Fruit fly (Drosophila melanogaster): ENCODE measurements around the gene CG14969.

The CG14969 gene

DNA sequence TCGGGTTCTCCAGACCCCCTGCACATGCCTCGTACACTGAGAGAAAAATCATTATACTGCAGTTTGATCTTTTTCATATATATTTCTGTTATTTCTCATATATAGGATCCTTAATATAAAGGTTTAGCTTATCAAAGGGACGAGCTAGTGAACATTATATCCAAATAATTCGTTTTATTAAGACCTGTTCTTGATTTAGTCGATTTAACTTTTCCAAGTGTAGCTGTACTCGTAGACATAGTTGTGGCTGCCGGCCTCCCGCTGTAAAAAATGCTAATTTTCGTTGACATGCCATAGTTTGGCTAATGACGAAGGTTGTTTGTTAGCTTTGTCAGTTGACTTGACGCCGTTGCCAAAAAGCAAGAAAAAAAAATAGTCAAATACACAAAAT lies 47.7 kb upstream of the CG14969 start (continued):
- TF ChIP-seq CG12769 (tag; optimal IDR thresholded peaks at IDR 0.05) (peak; percentile 92), Ravus (GFP tag; IDR thresholded peaks at IDR 0.05) (peak; percentile 53), CG12236 (GFP tag; optimal IDR thresholded peaks at IDR 0.05) (peak; percentile 70), CG2120 (GFP tag; optimal IDR thresholded peaks at IDR 0.05) (peak; percentile 88), CG14014 (GFP tag; IDR thresholded peaks at IDR 0.05) (peak; percentile 83), GATAe (GFP tag; conservative IDR thresholded peaks at IDR 0.05) (0 out of 2 replicates have a peak, but pooled peaks have one; percentile 21), CG17802 (tag; optimal IDR thresholded peaks at IDR 0.05) (peak; percentile 63), BEAF-32 (GFP tag; optimal IDR thresholded peaks at IDR 0.05) (no peak), CG34422 (GFP tag; IDR thresholded peaks at IDR 0.05) (peak; percentile 86), lov (optimal IDR thresholded peaks at IDR 0.05) (no peak), lov (GFP tag; IDR thresholded peaks at IDR 0.05) (peak; percentile 83), CG7556 (GFP tag; optimal IDR thresholded peaks at IDR 0.05) (peak; percentile 87), chm (GFP tag; IDR thresholded peaks at IDR 0.05) (peak; percentile 64), Bgb (GFP tag; IDR thresholded peaks at IDR 0.05; ENCODE audit: partially characterized antibody) (no peak), CG1647 (GFP tag; optimal IDR thresholded peaks at IDR 0.05) (peak; percentile 79), CG12744 (GFP tag; optimal IDR thresholded peaks at IDR 0.05) (peak; percentile 81), CG10321 (GFP tag; IDR thresholded peaks at IDR 0.05) (peak; percentile 58), CG2116 (GFP tag; optimal IDR thresholded peaks at IDR 0.05) (peak; percentile 53), slp2 (GFP tag; optimal IDR thresholded peaks at IDR 0.05) (peak; percentile 61), chif (GFP tag; optimal IDR thresholded peaks at IDR 0.05) (peak; percentile 76 to 86), sug (tag; optimal IDR thresholded peaks at IDR 0.05) (peak; percentile 90), Rx (GFP tag; IDR thresholded peaks at IDR 0.05) (peak; percentile 79), CG9437 (GFP tag; optimal IDR thresholded peaks at IDR 0.05) (peak; percentile 69), CG15011 (GFP tag; optimal IDR thresholded peaks at IDR 0.05) (peak; percentile 73), Poxn (GFP tag; IDR thresholded peaks at IDR 0.05) (no peak; the same call in 1 of the 2 replicates), Gug (GFP tag; IDR thresholded peaks at IDR 0.05) (peak; percentile 60; the same call in 3 of the 4 replicates), CG5953 (GFP tag; IDR thresholded peaks at IDR 0.05) (peak; percentile 38; the same call in 1 of the 2 replicates), CG13296 (GFP tag; optimal IDR thresholded peaks at IDR 0.05) (peak; percentile 84), Elba2 (GFP tag; optimal IDR thresholded peaks at IDR 0.05) (peak; percentile 2), HLH54F (GFP tag; optimal IDR thresholded peaks at IDR 0.05) (peak; percentile 77), gcm (GFP tag; optimal IDR thresholded peaks at IDR 0.05) (peak; percentile 87), fd102C (GFP tag; optimal IDR thresholded peaks at IDR 0.05) (peak; percentile 67), HLH4C (GFP tag; IDR thresholded peaks at IDR 0.05; ENCODE audit: partially characterized antibody) (no peak), Xbp1 (GFP tag; optimal IDR thresholded peaks at IDR 0.05) (peak; percentile 85), peb (GFP tag; IDR thresholded peaks at IDR 0.05) (peak; percentile 68), Nf-YA (GFP tag; IDR thresholded peaks at IDR 0.05) (peak; percentile 81), aop (GFP tag; IDR thresholded peaks at IDR 0.05) (no peak), dan (GFP tag; IDR thresholded peaks at IDR 0.05) (0 out of 2 replicates have a peak, but pooled peaks have one; percentile 37), CG10366 (GFP tag; IDR thresholded peaks at IDR 0.05) (peak; percentile 83), CG30403 (GFP tag; optimal IDR thresholded peaks at IDR 0.05) (peak; percentile 84), jigr1 (GFP tag; IDR thresholded peaks at IDR 0.05) (no peak), vnd (GFP tag; IDR thresholded peaks at IDR 0.05; ENCODE audit: partially characterized antibody) (no peak), Doc2 (GFP tag; IDR thresholded peaks at IDR 0.05) (no peak), CG17361 (GFP tag; IDR thresholded peaks at IDR 0.05) (peak; percentile 81), Dip3 (GFP tag; optimal IDR thresholded peaks at IDR 0.05) (peak; percentile 84), ewg (GFP tag; optimal IDR thresholded peaks at IDR 0.05) (peak; percentile 64), CG6813 (GFP tag; optimal IDR thresholded peaks at IDR 0.05) (peak; percentile 82), HLH3B (GFP tag; IDR thresholded peaks at IDR 0.05) (peak; percentile 82), ro (GFP tag; IDR thresholded peaks at IDR 0.05) (peak; percentile 62), CG1024 (GFP tag; IDR thresholded peaks at IDR 0.05) (peak; percentile 40), CG18599 (GFP tag; optimal IDR thresholded peaks at IDR 0.05) (peak; percentile 87), HmgD (GFP tag; optimal IDR thresholded peaks at IDR 0.05) (peak; percentile 32)
